Fruit fly (Drosophila melanogaster): ENCODE results near the gene CG43078.

Gene CG43078

dm6 chr3L:8648836-8649235 lies 72.2 kb downstream of the CG43078 start, which contains the start of gene Arr2:
Gene Arr2, minus strand, starts transcription at chr3L:8648936.
- no peak for TF ChIP-seq CG8478 (optimal IDR thresholded peaks at IDR 0.05)
- TF ChIP-seq CTCF (optimal IDR thresholded peaks at IDR 0.05), result no peak

All from S2 (cell line).